Worm (Caenorhabditis elegans) whole organism, L1 larva: ENCODE measurements around the gene gld-3.

Experiments
- C04F5.9 ChIP-seq: sonication (generic microtip); optimal IDR thresholded peaks from 2 replicates; lab custom pipeline; 2016; ENCODE audit warnings: missing genetic modification characterization, missing compliant biosample characterization
- C34B4.2 ChIP-seq: sonication (generic microtip); optimal IDR thresholded peaks from 2 replicates; lab custom pipeline; 2017; ENCODE audit warnings: mild to moderate bottlenecking, missing genetic modification characterization, missing compliant biosample characterization
- aha-1 ChIP-seq: fragments of 150-350 bp; optimal IDR thresholded peaks from 2 replicates; lab custom pipeline; 2014; ENCODE audit warnings: missing biosample characterization, missing genetic modification characterization
- blmp-1 ChIP-seq: fragments of 150-350 bp; optimal IDR thresholded peaks from 2 replicates; lab custom pipeline; 2014; ENCODE audit warnings: missing biosample characterization, missing genetic modification characterization
- ceh-90 ChIP-seq: sonication (generic microtip); optimal IDR thresholded peaks from 2 replicates; lab custom pipeline; 2016; ENCODE audit warnings: missing genetic modification characterization, missing compliant biosample characterization
- dpl-1 ChIP-seq, 3 experiments: fragments of 150-350 bp in 2 of 3; sonication (generic microtip) in 1 of 3; optimal IDR thresholded peaks; 2 replicates each; lab custom pipeline; 2014 to 2017; ENCODE audit warnings: missing biosample characterization in 3 of 3, missing genetic modification characterization in 3 of 3, missing genetic modification reagents in 3 of 3
- dsc-1 ChIP-seq: sonication (generic microtip); optimal IDR thresholded peaks from 2 replicates; lab custom pipeline; 2016; ENCODE audit warnings: mild to moderate bottlenecking, missing genetic modification characterization, missing compliant biosample characterization
- efl-3 ChIP-seq: fragments of 200-800 bp; sonication (Bioruptor generic); optimal IDR thresholded peaks from 2 replicates; lab custom pipeline; 2018; ENCODE audit warnings: mild to moderate bottlenecking, missing genetic modification characterization, missing compliant biosample characterization
- elt-2 ChIP-seq: sonication (generic microtip); optimal IDR thresholded peaks from 2 replicates; lab custom pipeline; 2016; ENCODE audit warnings: missing genetic modification characterization, mild to moderate bottlenecking, inconsistent platforms, missing compliant biosample characterization, missing genetic modification reagents
- ets-5 ChIP-seq: fragments of 200-800 bp; sonication (Bioruptor generic); IDR thresholded peaks from 2 replicates; pipeline ENCODE4 v1.3.6; 2022; ENCODE audit warnings: missing genetic modification characterization, missing compliant biosample characterization
- fkh-8 ChIP-seq: sonication (generic microtip); optimal IDR thresholded peaks from 2 replicates; lab custom pipeline; 2016; ENCODE audit warnings: mild to moderate bottlenecking, missing genetic modification characterization, missing compliant biosample characterization
- grh-1 ChIP-seq: fragments of 200-800 bp; sonication (Bioruptor generic); IDR thresholded peaks from 2 replicates; pipeline ENCODE4 v1.3.6; 2022; ENCODE audit warnings: missing genetic modification reagents, missing genetic modification characterization, missing compliant biosample characterization
- hlh-4 ChIP-seq: sonication (generic microtip); optimal IDR thresholded peaks from 2 replicates; lab custom pipeline; 2016; ENCODE audit warnings: mild to moderate bottlenecking, missing genetic modification characterization, missing compliant biosample characterization
- hpl-2 ChIP-seq: fragments of 150-350 bp; optimal IDR thresholded peaks from 2 replicates; lab custom pipeline; 2014; ENCODE audit warnings: missing biosample characterization, missing genetic modification reagents, missing genetic modification characterization
- jun-1 ChIP-seq: fragments of 150-350 bp; optimal IDR thresholded peaks from 2 replicates; lab custom pipeline; 2014; ENCODE audit warnings: missing biosample characterization, missing genetic modification reagents, missing genetic modification characterization
- lin-13 ChIP-seq: fragments of 150-350 bp; optimal IDR thresholded peaks from 2 replicates; lab custom pipeline; 2014; ENCODE audit warnings: missing biosample characterization, missing genetic modification reagents, missing genetic modification characterization
- lin-14 ChIP-seq: fragments of 200-800 bp; sonication (Bioruptor generic); optimal IDR thresholded peaks from 2 replicates; lab custom pipeline; 2018; ENCODE audit warnings: mild to moderate bottlenecking, missing genetic modification characterization, moderate library complexity, missing compliant biosample characterization
- lin-35 ChIP-seq, 2 experiments: fragments of 150-350 bp; optimal IDR thresholded peaks; 2 replicates each; lab custom pipeline; 2014; ENCODE audit warnings: missing biosample characterization in 2 of 2, missing genetic modification characterization in 2 of 2, missing genetic modification reagents in 2 of 2
- lin-39 ChIP-seq: fragments of 150-350 bp; optimal IDR thresholded peaks from 2 replicates; lab custom pipeline; 2014; ENCODE audit warnings: missing biosample characterization, missing genetic modification reagents, missing genetic modification characterization
- lir-3 ChIP-seq: sonication (generic microtip); optimal IDR thresholded peaks from 2 replicates; lab custom pipeline; 2016; ENCODE audit warnings: mild to moderate bottlenecking, missing genetic modification characterization, moderate library complexity, missing compliant biosample characterization; ENCODE audit not compliant: poor library complexity
- lsy-2 ChIP-seq, 2 experiments: fragments of 150-350 bp; optimal IDR thresholded peaks; 2 replicates each; lab custom pipeline; 2014; ENCODE audit warnings: missing biosample characterization in 2 of 2, missing genetic modification characterization in 2 of 2
- mdl-1 ChIP-seq, 2 experiments: fragments of 150-350 bp; optimal IDR thresholded peaks; 2 replicates each; lab custom pipeline; 2014 to 2017; ENCODE audit warnings: missing biosample characterization in 2 of 2, missing genetic modification characterization in 2 of 2, inconsistent platforms in 1 of 2
- mef-2 ChIP-seq: fragments of 150-350 bp; optimal IDR thresholded peaks from 2 replicates; lab custom pipeline; 2014; ENCODE audit warnings: missing biosample characterization, missing genetic modification characterization
- mep-1 ChIP-seq: fragments of 150-350 bp; optimal IDR thresholded peaks from 2 replicates; lab custom pipeline; 2014; ENCODE audit warnings: missing biosample characterization, missing genetic modification characterization
- nhr-11 ChIP-seq: fragments of 150-350 bp; optimal IDR thresholded peaks from 2 replicates; lab custom pipeline; 2014; ENCODE audit warnings: missing biosample characterization, missing genetic modification characterization
- nhr-12 ChIP-seq: sonication (generic microtip); optimal IDR thresholded peaks from 2 replicates; lab custom pipeline; 2017; ENCODE audit warnings: missing biosample characterization, missing genetic modification characterization
- nhr-19 ChIP-seq: fragments of 200-800 bp; sonication (Bioruptor generic); conservative IDR thresholded peaks from 2 replicates; pipeline ENCODE4 v1.3.6; 2022; ENCODE audit warnings: missing genetic modification characterization, missing compliant biosample characterization
- nhr-237 ChIP-seq: fragments of 150-350 bp; optimal IDR thresholded peaks from 2 replicates; lab custom pipeline; 2014; ENCODE audit warnings: missing biosample characterization, missing genetic modification characterization
- nhr-28 ChIP-seq: fragments of 150-350 bp; optimal IDR thresholded peaks from 2 replicates; lab custom pipeline; 2014; ENCODE audit warnings: missing biosample characterization, missing genetic modification characterization
- nhr-85 ChIP-seq: sonication (generic microtip); peaks from one replicate; lab custom pipeline; 2016; ENCODE audit warnings: missing genetic modification characterization, inconsistent platforms, missing compliant biosample characterization
- pax-3 ChIP-seq: fragments of 200-800 bp; sonication (Bioruptor generic); optimal IDR thresholded peaks from 2 replicates; lab custom pipeline; 2018; ENCODE audit warnings: mild to moderate bottlenecking, missing genetic modification characterization, moderate library complexity, missing compliant biosample characterization
- pqm-1 ChIP-seq: sonication (generic microtip); optimal IDR thresholded peaks from 3 replicates; lab custom pipeline; 2017; ENCODE audit warnings: missing biosample characterization, missing genetic modification characterization
- rnt-1 ChIP-seq: sonication (generic microtip); optimal IDR thresholded peaks from 2 replicates; lab custom pipeline; 2016; ENCODE audit warnings: mild to moderate bottlenecking, missing genetic modification characterization, moderate library complexity, missing compliant biosample characterization
- snu-23 ChIP-seq: sonication (generic microtip); optimal IDR thresholded peaks from 2 replicates; lab custom pipeline; 2016; ENCODE audit warnings: missing genetic modification characterization, missing compliant biosample characterization
- sup-37 ChIP-seq: fragments of 200-800 bp; sonication (Bioruptor generic); optimal IDR thresholded peaks from 2 replicates; lab custom pipeline; 2018; ENCODE audit warnings: mild to moderate bottlenecking, missing genetic modification characterization, missing compliant biosample characterization
- swsn-7 ChIP-seq: sonication (generic microtip); optimal IDR thresholded peaks from 2 replicates; lab custom pipeline; 2016; ENCODE audit warnings: missing genetic modification characterization, missing compliant biosample characterization
- tbx-2 ChIP-seq: sonication (generic microtip); optimal IDR thresholded peaks from 2 replicates; lab custom pipeline; 2016; ENCODE audit warnings: missing genetic modification characterization, missing compliant biosample characterization
- unc-130 ChIP-seq: fragments of 150-350 bp; optimal IDR thresholded peaks from 2 replicates; lab custom pipeline; 2017; ENCODE audit warnings: missing biosample characterization, missing genetic modification characterization, inconsistent platforms
- unc-30 ChIP-seq: sonication (generic microtip); optimal IDR thresholded peaks from 2 replicates; lab custom pipeline; 2017; ENCODE audit warnings: missing biosample characterization, missing genetic modification characterization
- unc-62 ChIP-seq: fragments of 150-350 bp; optimal IDR thresholded peaks from 2 replicates; lab custom pipeline; 2014; ENCODE audit warnings: missing biosample characterization, missing genetic modification reagents, missing genetic modification characterization
- unc-86 ChIP-seq: sonication (generic microtip); optimal IDR thresholded peaks from 2 replicates; lab custom pipeline; 2016; ENCODE audit warnings: missing genetic modification characterization, missing compliant biosample characterization
- unc-98 ChIP-seq: fragments of 200-800 bp; sonication (Bioruptor generic); IDR thresholded peaks from 2 replicates; pipeline ENCODE4 v1.3.6; 2022; ENCODE audit warnings: missing genetic modification characterization, missing compliant biosample characterization
- vab-15 ChIP-seq: sonication (generic microtip); optimal IDR thresholded peaks from 2 replicates; lab custom pipeline; 2017; ENCODE audit warnings: missing genotype, mild to moderate bottlenecking, missing genetic modification characterization, missing compliant biosample characterization
- xbp-1 ChIP-seq: sonication (generic microtip); optimal IDR thresholded peaks from 2 replicates; lab custom pipeline; 2016; ENCODE audit warnings: missing genetic modification characterization, missing compliant biosample characterization
- zag-1 ChIP-seq: fragments of 150-350 bp; optimal IDR thresholded peaks from 2 replicates; lab custom pipeline; 2014; ENCODE audit warnings: missing biosample characterization, missing genetic modification characterization
- zip-4 ChIP-seq: fragments of 200-800 bp; sonication (Bioruptor generic); optimal IDR thresholded peaks from 2 replicates; lab custom pipeline; 2018; ENCODE audit warnings: mild to moderate bottlenecking, missing genetic modification characterization, moderate library complexity, missing compliant biosample characterization
- ztf-4 ChIP-seq: fragments of 150-350 bp; optimal IDR thresholded peaks from 2 replicates; lab custom pipeline; 2014; ENCODE audit warnings: missing biosample characterization, missing genetic modification characterization

The gld-3 gene

DNA sequence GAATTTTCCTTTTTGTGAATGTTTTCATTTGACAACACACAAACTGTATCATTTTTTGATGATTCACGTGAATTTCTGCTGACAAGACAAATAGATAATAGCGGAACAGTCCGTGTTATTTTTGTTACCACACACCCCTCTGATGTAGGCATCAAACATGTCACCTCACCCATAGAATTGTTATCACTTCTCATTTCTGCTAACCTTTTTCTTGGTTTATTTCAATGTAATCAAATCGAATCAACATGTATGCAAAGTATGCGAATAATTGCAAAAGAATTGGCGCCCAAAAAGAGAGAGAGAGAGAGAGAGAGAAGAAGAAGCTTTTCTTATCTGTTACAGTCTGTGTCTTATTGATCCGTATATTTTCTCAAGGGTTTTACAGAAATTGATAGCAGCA, 25.0 kb downstream of the gld-3 start (continued):
- TF ChIP-seq sup-37 = no peak
- TF ChIP-seq mdl-1 (tag; optimal IDR thresholded peaks at IDR 0.05; lab: Kevin White, UChicago) = no peak
- TF ChIP-seq nhr-237 (tag; lab: Kevin White, UChicago) = no peak
- peak in 1 of 2 experiments; percentile 8 for TF ChIP-seq lsy-2 (tag; optimal IDR thresholded peaks at IDR 0.05; lab: Kevin White, UChicago)
- no peak for TF ChIP-seq unc-86
- no peak for TF ChIP-seq mep-1 (tag; lab: Kevin White, UChicago)
- no peak for TF ChIP-seq rnt-1 (tag; lab: Kevin White, UChicago)
- peak; percentile 20 for TF ChIP-seq snu-23 (GFP tag; lab: Kevin White, UChicago)
- no peak for TF ChIP-seq unc-62 (GFP tag; lab: Kevin White, UChicago)
- TF ChIP-seq swsn-7 (tag; lab: Kevin White, UChicago) = no peak
- TF ChIP-seq unc-30 (tag; lab: Kevin White, UChicago) = no peak
- no peak for TF ChIP-seq ztf-4 (tag; lab: Kevin White, UChicago)
- no peak for TF ChIP-seq hlh-4
- no peak for TF ChIP-seq vab-15 (tag; lab: Kevin White, UChicago)
- TF ChIP-seq C04F5.9 (tag; lab: Kevin White, UChicago) = no peak
- TF ChIP-seq efl-3 (GFP tag; lab: Kevin White, UChicago) = no peak
- TF ChIP-seq grh-1 (GFP tag; lab: Robert Waterston, UW) = no peak
- TF ChIP-seq C34B4.2 (tag; lab: Kevin White, UChicago) = no peak
- TF ChIP-seq zag-1 = no peak
- no peak for TF ChIP-seq jun-1
- TF ChIP-seq lin-39 (tag; lab: Kevin White, UChicago) = no peak
- no peak for TF ChIP-seq mef-2 (tag; lab: Kevin White, UChicago)
- TF ChIP-seq unc-130 (tag; lab: Kevin White, UChicago) = no peak
- TF ChIP-seq dsc-1 (tag; lab: Kevin White, UChicago) = no peak
- TF ChIP-seq nhr-11 (tag; lab: Kevin White, UChicago) = no peak
- TF ChIP-seq lir-3 (tag; lab: Kevin White, UChicago) = no peak
- TF ChIP-seq fkh-8 (tag; lab: Kevin White, UChicago) = no peak
- no peak for TF ChIP-seq pqm-1 (tag; lab: Kevin White, UChicago)
- TF ChIP-seq ets-5 (GFP tag; lab: Robert Waterston, UW) = no peak
- TF ChIP-seq lin-35 (GFP tag; optimal IDR thresholded peaks at IDR 0.05; lab: Kevin White, UChicago) = peak in 1 of 2 experiments; percentile 50
- TF ChIP-seq tbx-2 (tag; lab: Kevin White, UChicago) = no peak

DNA sequence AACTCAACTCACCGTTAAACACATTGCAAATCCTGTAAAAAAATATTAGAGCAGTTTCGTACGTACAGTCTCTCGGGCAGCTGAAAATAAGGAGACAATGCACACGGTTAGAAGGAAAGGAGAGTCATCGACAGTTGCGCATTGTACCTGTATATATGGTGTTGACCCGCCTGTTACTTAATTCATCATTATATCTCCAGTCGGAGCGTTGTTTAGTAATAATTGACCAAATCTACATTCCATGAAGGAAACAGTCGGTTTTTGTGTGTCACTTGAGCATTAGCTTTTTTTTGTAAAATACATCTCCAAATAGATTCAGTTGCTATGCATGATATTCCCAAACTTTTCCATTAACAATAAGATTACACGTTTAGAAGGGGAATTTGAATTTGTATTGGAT, 29.1 kb downstream of the gld-3 start, which contains the start of gene C27H5.12:
TSS of gene C27H5.12 (minus strand) at position 101 of the 400 bp plus-strand sequence.
- no peak for TF ChIP-seq blmp-1

DNA sequence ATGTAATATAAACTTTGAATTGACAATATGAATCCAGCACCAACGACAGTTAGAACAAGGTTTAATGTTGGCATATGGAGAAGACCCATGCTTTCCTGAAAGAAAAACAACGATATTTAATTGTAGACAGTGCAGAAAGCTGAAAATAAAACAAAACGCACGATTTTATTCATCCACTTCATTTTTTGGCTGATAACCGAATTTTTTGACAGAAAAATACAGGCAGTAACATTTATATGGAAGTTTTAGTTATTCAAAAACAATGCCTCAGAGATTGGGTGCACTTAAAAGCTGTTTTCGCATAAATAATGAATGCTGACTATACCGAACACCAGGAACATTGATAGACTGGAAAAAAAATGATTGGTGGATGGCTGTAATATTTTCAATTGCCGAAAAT, 33.3 kb downstream of the gld-3 start, which contains the start of gene mfsd-13.2:
TSS of gene mfsd-13.2 (minus strand) at position 101 of the 400 bp plus-strand sequence.
- TF ChIP-seq zip-4 (GFP tag; lab: Kevin White, UChicago) (no peak), nhr-85 (tag; lab: Kevin White, UChicago) (peak; percentile 26)

- TF ChIP-seq lir-3 (tag; lab: Kevin White, UChicago) (no peak), elt-2 (tag; lab: Kevin White, UChicago) (peak; percentile 55)
Measured at ce11 chrII:7166768-7167167, 34.3 kb downstream of the gld-3 start.

ce11 chrII:7168712-7169111, 36.3 kb downstream of the gld-3 start, which contains the start of gene col-36:
TSS of gene col-36 (minus strand) at chrII:7168812.
- TF ChIP-seq hpl-2 (GFP tag; lab: Kevin White, UChicago) = no peak
- TF ChIP-seq pax-3 = no peak
- TF ChIP-seq lin-35 (GFP tag; optimal IDR thresholded peaks at IDR 0.05; lab: Kevin White, UChicago) = no peak
- TF ChIP-seq ets-5 (GFP tag; lab: Robert Waterston, UW) = no peak
- no peak for TF ChIP-seq nhr-28 (tag; lab: Kevin White, UChicago)
- no peak for TF ChIP-seq lin-13 (GFP tag; lab: Kevin White, UChicago)
- no peak for TF ChIP-seq unc-98 (GFP tag; lab: Robert Waterston, UW)
- no peak for TF ChIP-seq nhr-12 (tag; lab: Kevin White, UChicago)
- no peak for TF ChIP-seq elt-2 (tag; lab: Kevin White, UChicago)
- no peak for TF ChIP-seq nhr-237 (tag; lab: Kevin White, UChicago)
- TF ChIP-seq aha-1 (tag; lab: Kevin White, UChicago) = no peak
- TF ChIP-seq dpl-1 (GFP tag; optimal IDR thresholded peaks at IDR 0.05; lab: Kevin White, UChicago) = no peak
- TF ChIP-seq mef-2 (tag; lab: Kevin White, UChicago) = no peak
- TF ChIP-seq nhr-19 (GFP tag; lab: Robert Waterston, UW) = no peak
- no peak for TF ChIP-seq swsn-7 (tag; lab: Kevin White, UChicago)
- TF ChIP-seq lin-14 (GFP tag; lab: Kevin White, UChicago) = no peak
- no peak for TF ChIP-seq xbp-1
- no peak for TF ChIP-seq mep-1 (tag; lab: Kevin White, UChicago)
- no peak for TF ChIP-seq ceh-90
